Worm (Caenorhabditis elegans): ENCODE measurements around the gene F49E12.8.

DNA sequence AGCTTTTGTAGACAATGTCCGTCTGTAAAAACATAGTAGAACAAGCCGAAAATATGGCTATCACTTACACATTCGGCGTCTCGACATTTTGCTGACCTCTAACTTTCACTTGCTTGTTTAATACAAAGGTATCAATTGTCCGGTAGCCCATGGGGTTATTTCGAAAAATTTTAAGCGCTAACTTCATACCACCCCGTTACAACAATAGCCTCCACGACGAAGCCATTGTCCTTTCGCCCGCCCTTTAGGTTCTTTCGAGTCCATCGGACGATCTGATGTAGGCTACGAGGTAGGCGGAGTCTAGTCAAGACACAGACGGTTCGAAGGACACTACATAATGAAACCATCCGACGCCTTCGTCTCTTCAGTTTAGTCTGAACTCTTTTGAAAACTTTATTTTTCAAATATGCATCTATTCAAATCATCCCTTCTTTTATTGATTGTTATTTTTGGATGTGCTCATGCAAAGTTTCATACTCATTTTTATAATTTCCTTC, 44.7 kb upstream of the F49E12.8 start, which contains the start of gene lips-10:
- TF ChIP-seq ZK546.5 (tag; optimal IDR thresholded peaks at IDR 0.05) (no peak), cey-2 (tag; optimal IDR thresholded peaks at IDR 0.05; ENCODE audit: borderline replicate concordance, insufficient read depth) (no peak), lin-15B (tag; optimal IDR thresholded peaks at IDR 0.05) (no peak), skn-1 (tag; optimal IDR thresholded peaks at IDR 0.05) (no peak), spr-1 (tag; optimal IDR thresholded peaks at IDR 0.05) (no peak), ama-1 (optimal IDR thresholded peaks at IDR 0.05) (no peak), set-16 (GFP tag; IDR thresholded peaks at IDR 0.05) (no peak)
